Fruit fly (Drosophila melanogaster) whole organism, embryonic: Measurements from ENCODE around the gene superdeath.

Experiments
- Antp ChIP-seq: fragments of 200-800 bp; sonication (Bioruptor generic); optimal IDR thresholded peaks from 3 replicates; lab custom pipeline; 2016; ENCODE audit warnings: missing biosample characterization, missing genetic modification characterization
- CG11398 ChIP-seq: fragments of 200-800 bp; sonication (Bioruptor generic); optimal IDR thresholded peaks from 2 replicates; lab custom pipeline; 2016; ENCODE audit warnings: missing biosample characterization, missing genetic modification characterization
- CG1602 ChIP-seq: fragments of 200-800 bp; sonication (Bioruptor generic); optimal IDR thresholded peaks from 3 replicates; lab custom pipeline; 2016; ENCODE audit warnings: missing biosample characterization, missing genetic modification characterization
- CG16863 ChIP-seq: fragments of 200-800 bp; sonication (Bioruptor generic); optimal IDR thresholded peaks from 3 replicates; lab custom pipeline; 2016; ENCODE audit warnings: missing biosample characterization, missing genetic modification characterization
- CG18599 ChIP-seq: fragments of 200-800 bp; sonication (Bioruptor generic); optimal IDR thresholded peaks from 3 replicates; lab custom pipeline; 2017; ENCODE audit warnings: missing biosample characterization, missing genetic modification characterization, mild to moderate bottlenecking, moderate library complexity, missing genetic modification reagents
- CG2120 ChIP-seq: fragments of 200-800 bp; sonication (Bioruptor generic); optimal IDR thresholded peaks from 3 replicates; lab custom pipeline; 2016; ENCODE audit warnings: missing biosample characterization, missing genetic modification characterization
- CG3838 ChIP-seq: fragments of 200-800 bp; sonication (Bioruptor generic); optimal IDR thresholded peaks from 3 replicates; lab custom pipeline; 2016; ENCODE audit warnings: missing biosample characterization, missing genetic modification characterization
- CG4424 ChIP-seq: fragments of 200-800 bp; sonication (Bioruptor generic); optimal IDR thresholded peaks from 3 replicates; lab custom pipeline; 2016; ENCODE audit warnings: missing biosample characterization, missing genetic modification characterization
- CG7556 ChIP-seq: fragments of 200-800 bp; sonication (Bioruptor generic); optimal IDR thresholded peaks from 2 replicates; lab custom pipeline; 2017; ENCODE audit warnings: missing biosample characterization, mild to moderate bottlenecking, missing genetic modification characterization
- CG8944 ChIP-seq: fragments of 200-800 bp; sonication (Bioruptor generic); optimal IDR thresholded peaks from 3 replicates; lab custom pipeline; 2016; ENCODE audit warnings: missing biosample characterization, missing genetic modification characterization
- CG9437 ChIP-seq: fragments of 200-800 bp; sonication (Bioruptor generic); optimal IDR thresholded peaks from 2 replicates; lab custom pipeline; 2018; ENCODE audit warnings: missing biosample characterization, mild to moderate bottlenecking, missing genetic modification characterization
- CG9817 ChIP-seq: fragments of 200-800 bp; sonication (Bioruptor generic); optimal IDR thresholded peaks from 2 replicates; lab custom pipeline; 2018; ENCODE audit warnings: missing biosample characterization, mild to moderate bottlenecking, missing genetic modification characterization, moderate library complexity
- CG9876 ChIP-seq: fragments of 200-800 bp; sonication (Bioruptor generic); optimal IDR thresholded peaks from 2 replicates; lab custom pipeline; 2016; ENCODE audit warnings: missing biosample characterization, missing genetic modification characterization
- CoRest ChIP-seq: fragments of 200-800 bp; sonication (Bioruptor generic); optimal IDR thresholded peaks from 3 replicates; lab custom pipeline; 2018; ENCODE audit warnings: missing biosample characterization, mild to moderate bottlenecking, missing genetic modification characterization, moderate library complexity
- Dad ChIP-seq: fragments of 200-800 bp; sonication (Bioruptor generic); optimal IDR thresholded peaks from 3 replicates; lab custom pipeline; 2016; ENCODE audit warnings: missing biosample characterization, missing genetic modification characterization
- Deaf1 ChIP-seq: fragments of 200-800 bp; optimal IDR thresholded peaks from 3 replicates; lab custom pipeline; 2019; ENCODE audit warnings: missing biosample characterization, mild to moderate bottlenecking, missing genetic modification characterization, moderate library complexity
- Doc2 ChIP-seq: fragments of 200-800 bp; sonication (Bioruptor generic); IDR thresholded peaks from 2 replicates; pipeline ENCODE4 v1.3.6; 2022; ENCODE audit warnings: missing biosample characterization, missing genetic modification characterization
- Dref ChIP-seq: fragments of 200-800 bp; sonication (Bioruptor generic); IDR thresholded peaks from 2 replicates; pipeline ENCODE4 v1.3.6; 2022; ENCODE audit warnings: missing biosample characterization, missing genetic modification characterization
- Elba2 ChIP-seq: fragments of 200-800 bp; sonication (Bioruptor generic); optimal IDR thresholded peaks from 3 replicates; lab custom pipeline; 2016; ENCODE audit warnings: missing biosample characterization, missing genetic modification characterization
- Fer2 ChIP-seq: fragments of 200-800 bp; sonication (Bioruptor generic); optimal IDR thresholded peaks from 2 replicates; lab custom pipeline; 2018; ENCODE audit warnings: missing biosample characterization, mild to moderate bottlenecking, missing genetic modification characterization, moderate library complexity
- HHEX ChIP-seq: fragments of 200-800 bp; sonication (Bioruptor generic); optimal IDR thresholded peaks from 3 replicates; lab custom pipeline; 2017; ENCODE audit warnings: missing biosample characterization, mild to moderate bottlenecking, missing genetic modification characterization, missing genetic modification reagents
- Hand ChIP-seq: fragments of 200-800 bp; sonication (Bioruptor generic); optimal IDR thresholded peaks from 2 replicates; lab custom pipeline; 2017; ENCODE audit warnings: mild to moderate bottlenecking, missing biosample characterization, missing genetic modification reagents, missing genetic modification characterization
- Hr51 ChIP-seq, 2 experiments: fragments of 200-800 bp; sonication (Bioruptor generic); optimal IDR thresholded peaks; 2 replicates in 1 of 2; 3 replicates in 1 of 2; lab custom pipeline; 2016 to 2018; ENCODE audit warnings: missing biosample characterization in 2 of 2, missing genetic modification characterization in 2 of 2, mild to moderate bottlenecking in 1 of 2, moderate library complexity in 1 of 2
- Hr78 ChIP-seq, 2 experiments: fragments of 200-800 bp in 1 of 2; fragments of >200 bp in 1 of 2; sonication (Bioruptor generic) in 1 of 2; optimal IDR thresholded peaks; 2 replicates each; lab custom pipeline; 2017 to 2019; ENCODE audit warnings: missing biosample characterization in 2 of 2, missing genetic modification characterization in 2 of 2, mild to moderate bottlenecking in 1 of 2, moderate library complexity in 1 of 2
- Mrtf ChIP-seq: fragments of 200-800 bp; sonication (Bioruptor generic); IDR thresholded peaks from 3 replicates; pipeline ENCODE4 v1.3.6; 2022; ENCODE audit warnings: missing biosample characterization, missing genetic modification characterization
- Nf-YA ChIP-seq: fragments of 200-800 bp; sonication (Bioruptor generic); IDR thresholded peaks from 2 replicates; pipeline ENCODE4 v1.3.6; 2022; ENCODE audit warnings: missing biosample characterization, missing genetic modification characterization
- Oli ChIP-seq: fragments of 200-800 bp; sonication (Bioruptor generic); optimal IDR thresholded peaks from 2 replicates; lab custom pipeline; 2018; ENCODE audit warnings: missing biosample characterization, mild to moderate bottlenecking, missing genetic modification characterization, moderate library complexity
- Pdp1 ChIP-seq, 2 experiments: fragments of 200-800 bp; sonication (Bioruptor generic); optimal IDR thresholded peaks; 3 replicates each; lab custom pipeline; 2016; ENCODE audit warnings: missing biosample characterization in 2 of 2, missing genetic modification characterization in 2 of 2, mild to moderate bottlenecking in 1 of 2, moderate library complexity in 1 of 2
- ara ChIP-seq: fragments of 200-800 bp; sonication (Bioruptor generic); IDR thresholded peaks from 2 replicates; pipeline ENCODE4 v1.3.6; 2022; ENCODE audit warnings: missing biosample characterization, missing genetic modification characterization
- cas ChIP-seq: fragments of 200-800 bp; sonication (Bioruptor generic); IDR thresholded peaks from 2 replicates; pipeline ENCODE4 v1.3.6; 2022; ENCODE audit warnings: missing biosample characterization, missing genetic modification characterization
- dysf ChIP-seq: fragments of 200-800 bp; sonication (Bioruptor generic); IDR thresholded peaks from 3 replicates; pipeline ENCODE4 v1.3.6; 2022; ENCODE audit warnings: missing biosample characterization, missing genetic modification characterization
- jumu ChIP-seq: fragments of 200-800 bp; sonication (Bioruptor generic); optimal IDR thresholded peaks from 3 replicates; lab custom pipeline; 2016; ENCODE audit warnings: missing biosample characterization, missing genetic modification characterization
- lola ChIP-seq, 3 experiments: fragments of >200 bp in 2 of 3; fragments of 200-800 bp in 1 of 3; sonication (Bioruptor generic) in 1 of 3; optimal IDR thresholded peaks; 2 replicates each; lab custom pipeline; 2017 to 2019; ENCODE audit warnings: missing biosample characterization in 3 of 3, missing genetic modification characterization in 3 of 3, mild to moderate bottlenecking in 1 of 3, moderate library complexity in 1 of 3
- mld ChIP-seq: fragments of 200-800 bp; sonication (Bioruptor generic); IDR thresholded peaks from 3 replicates; pipeline ENCODE4 v1.3.6; 2022; ENCODE audit warnings: missing biosample characterization, missing genetic modification characterization; ENCODE audit not compliant: partially characterized antibody
- nmo ChIP-seq: fragments of 200-800 bp; sonication (Bioruptor generic); optimal IDR thresholded peaks from 2 replicates; lab custom pipeline; 2018; ENCODE audit warnings: missing biosample characterization, mild to moderate bottlenecking, missing genetic modification characterization, moderate library complexity
- nom ChIP-seq: fragments of 200-800 bp; sonication (Bioruptor generic); optimal IDR thresholded peaks from 2 replicates; lab custom pipeline; 2017; ENCODE audit warnings: missing biosample characterization, missing genetic modification characterization, mild to moderate bottlenecking, moderate library complexity, missing genetic modification reagents
- p53 ChIP-seq: fragments of 200-800 bp; sonication (Bioruptor generic); optimal IDR thresholded peaks from 2 replicates; lab custom pipeline; 2016; ENCODE audit warnings: missing biosample characterization, missing genetic modification characterization
- pho ChIP-seq: fragments of 200-800 bp; sonication (Bioruptor generic); optimal IDR thresholded peaks from 2 replicates; lab custom pipeline; 2016; ENCODE audit warnings: missing biosample characterization, missing genetic modification characterization
- row ChIP-seq: fragments of 200-800 bp; sonication (Bioruptor generic); IDR thresholded peaks from 3 replicates; pipeline ENCODE4 v1.3.6; 2022; ENCODE audit warnings: missing biosample characterization, missing genetic modification characterization
- run ChIP-seq: fragments of 200-800 bp; sonication (Bioruptor generic); optimal IDR thresholded peaks from 3 replicates; lab custom pipeline; 2018; ENCODE audit warnings: missing biosample characterization, mild to moderate bottlenecking, missing genetic modification characterization
- sc ChIP-seq, 3 experiments: fragments of >200 bp in 2 of 3; fragments of 200-800 bp in 1 of 3; sonication (Bioruptor generic) in 1 of 3; optimal IDR thresholded peaks; 2 replicates in 2 of 3; 3 replicates in 1 of 3; lab custom pipeline; 2017; ENCODE audit warnings: mild to moderate bottlenecking in 1 of 3, missing biosample characterization in 1 of 3, missing genetic modification characterization in 1 of 3, missing genetic modification reagents in 1 of 3
- scrt ChIP-seq: fragments of 200-800 bp; sonication (Bioruptor generic); optimal IDR thresholded peaks from 2 replicates; lab custom pipeline; 2018; ENCODE audit warnings: missing biosample characterization, mild to moderate bottlenecking, missing genetic modification characterization, moderate library complexity
- sob ChIP-seq: fragments of 200-800 bp; sonication (Bioruptor generic); IDR thresholded peaks from 2 replicates; pipeline ENCODE4 v1.3.6; 2022; ENCODE audit warnings: missing biosample characterization, missing genetic modification characterization
- wor ChIP-seq: fragments of 200-800 bp; sonication (Bioruptor generic); IDR thresholded peaks from 2 replicates; pipeline ENCODE4 v1.3.6; 2022; ENCODE audit warnings: missing biosample characterization, missing genetic modification characterization

superdeath gene

DNA sequence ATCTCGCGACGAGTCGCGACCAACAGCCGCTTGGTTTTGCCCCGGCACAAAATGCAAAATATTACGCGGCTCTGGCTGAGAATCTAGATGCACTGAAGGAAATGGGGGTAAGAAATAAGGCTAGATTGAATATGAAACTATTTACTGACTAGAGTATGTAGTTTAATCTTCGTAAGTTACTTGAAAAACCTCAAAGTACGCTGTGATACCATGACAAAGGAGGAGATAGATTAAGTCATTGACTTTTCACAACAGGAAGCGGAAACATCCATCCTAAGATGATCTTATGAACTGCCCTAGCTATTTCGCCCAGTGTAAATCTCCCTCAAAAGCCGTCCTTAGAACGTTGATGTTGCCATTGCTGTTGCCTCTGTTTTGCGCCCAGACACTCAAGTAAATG lies 44.3 kb upstream of the superdeath start (continued):
- TF ChIP-seq row (GFP tag; lab: Robert Waterston, UW) (peak; percentile 45; the same call in 1 of the 3 replicates), Mrtf (GFP tag; lab: Robert Waterston, UW) (no peak), Dref (no peak), Nf-YA (GFP tag; lab: Robert Waterston, UW) (no peak), CG3838 (GFP tag; lab: Kevin White, UChicago) (no peak), Pdp1 (GFP tag; optimal IDR thresholded peaks at IDR 0.05; lab: Kevin White, UChicago) (no peak), CoRest (no peak), Oli (tag; lab: Kevin White, UChicago) (peak; percentile 18), wor (GFP tag; lab: Robert Waterston, UW) (no peak), lola (GFP tag; optimal IDR thresholded peaks at IDR 0.05; lab: Kevin White, UChicago) (no peak), CG2120 (GFP tag; lab: Kevin White, UChicago) (peak; percentile 23), mld (GFP tag; lab: Robert Waterston, UW) (no peak), CG18599 (GFP tag; lab: Kevin White, UChicago) (peak; percentile 58), CG4424 (GFP tag; lab: Kevin White, UChicago) (no peak), Fer2 (tag; lab: Kevin White, UChicago) (no peak), CG9437 (GFP tag; lab: Kevin White, UChicago) (no peak), CG9817 (no peak), CG9876 (GFP tag; lab: Kevin White, UChicago) (no peak), pho (GFP tag; lab: Kevin White, UChicago) (peak; percentile 5), dysf (GFP tag; lab: Robert Waterston, UW) (peak; percentile 39; the same call in 1 of the 3 replicates), nmo (GFP tag; lab: Kevin White, UChicago) (peak; percentile 6), HHEX (GFP tag; lab: Kevin White, UChicago) (no peak), CG1602 (no peak), ara (no peak), p53 (GFP tag; lab: Kevin White, UChicago) (no peak), CG8944 (GFP tag; lab: Kevin White, UChicago) (no peak), Deaf1 (tag; lab: Kevin White, UChicago) (no peak), Hand (GFP tag; lab: Kevin White, UChicago) (peak; percentile 27), CG16863 (GFP tag; lab: Kevin White, UChicago) (no peak), run (tag; lab: Kevin White, UChicago) (no peak), CG7556 (GFP tag; lab: Kevin White, UChicago) (peak; percentile 10), sc (optimal IDR thresholded peaks at IDR 0.05; lab: Kevin White, UChicago) (no peak), sc (GFP tag; optimal IDR thresholded peaks at IDR 0.05; lab: Kevin White, UChicago) (no peak), Elba2 (GFP tag; lab: Kevin White, UChicago) (no peak), nom (GFP tag; lab: Kevin White, UChicago) (peak; percentile 17), scrt (GFP tag; lab: Kevin White, UChicago) (no peak), Hr51 (GFP tag; optimal IDR thresholded peaks at IDR 0.05; lab: Kevin White, UChicago) (peak in 1 of 2 experiments; percentile 10), jumu (GFP tag; lab: Kevin White, UChicago) (no peak), cas (GFP tag; lab: Robert Waterston, UW) (no peak), Dad (GFP tag; lab: Kevin White, UChicago) (no peak), Doc2 (GFP tag; lab: Robert Waterston, UW) (no peak), Hr78 (GFP tag; optimal IDR thresholded peaks at IDR 0.05; lab: Kevin White, UChicago) (no peak), CG11398 (GFP tag; lab: Kevin White, UChicago) (no peak), sob (GFP tag; lab: Robert Waterston, UW) (no peak), Antp (GFP tag; lab: Kevin White, UChicago) (peak; percentile 16)
